Fruit fly (Drosophila melanogaster) whole organism, adult: ENCODE data around the gene CG17260.

Source experiments
- CG33017 ChIP-seq: fragments of 200-800 bp; sonication (Bioruptor generic); optimal IDR thresholded peaks from 2 replicates; lab custom pipeline; 2018; ENCODE audit warnings: missing biosample characterization, mild to moderate bottlenecking, missing genetic modification characterization, moderate library complexity
- CG7101 ChIP-seq: fragments of 200-800 bp; sonication (Bioruptor generic); optimal IDR thresholded peaks from 2 replicates; lab custom pipeline; 2018; ENCODE audit warnings: missing biosample characterization, mild to moderate bottlenecking, missing genetic modification characterization, moderate library complexity
- Mnt ChIP-seq: fragments of 200-800 bp; sonication (Bioruptor generic); optimal IDR thresholded peaks from 2 replicates; lab custom pipeline; 2016; ENCODE audit warnings: missing biosample characterization, mild to moderate bottlenecking, missing genetic modification characterization
- kay ChIP-seq: fragments of 200-800 bp; sonication (Bioruptor generic); peaks from one replicate; lab custom pipeline; 2016; ENCODE audit warnings: missing biosample characterization, missing genetic modification characterization, borderline replicate concordance
- pad ChIP-seq: fragments of 200-800 bp; sonication (Bioruptor generic); optimal IDR thresholded peaks from 3 replicates; lab custom pipeline; 2017; ENCODE audit warnings: missing biosample characterization, missing genetic modification characterization, mild to moderate bottlenecking, moderate library complexity, missing genetic modification reagents
- tj ChIP-seq: fragments of 200-800 bp; sonication (Bioruptor generic); optimal IDR thresholded peaks from 3 replicates; lab custom pipeline; 2017; ENCODE audit warnings: missing biosample characterization, mild to moderate bottlenecking, missing genetic modification characterization, moderate library complexity

DNA sequence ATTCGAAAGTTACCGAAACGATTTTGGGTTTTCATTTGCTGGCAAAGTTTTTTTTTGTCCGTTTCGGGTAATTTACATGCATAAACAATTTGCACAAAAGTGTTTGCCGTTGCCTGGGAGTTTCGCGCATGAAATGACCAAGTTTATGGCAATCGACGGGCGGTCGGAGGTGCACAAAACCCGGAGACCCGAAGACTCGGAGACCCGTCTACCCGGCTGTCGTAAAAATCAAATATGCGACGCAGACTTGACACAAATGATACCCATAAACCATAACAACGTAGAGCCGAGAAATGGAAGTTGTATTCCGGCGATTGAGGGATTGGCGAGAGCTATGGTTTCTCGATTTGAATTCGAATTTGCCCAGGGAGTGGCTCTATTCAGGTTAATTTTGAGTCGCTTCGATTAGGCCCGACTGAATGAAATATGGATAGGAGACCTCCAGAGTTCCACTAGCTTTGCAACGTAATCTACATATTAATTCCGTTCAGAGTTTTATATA is 30.1 kb upstream of the CG17260 start:
- TF ChIP-seq CG7101 (tag; lab: Kevin White, UChicago) (no peak), tj (GFP tag; lab: Kevin White, UChicago) (no peak), CG33017 (tag; lab: Kevin White, UChicago) (no peak), kay (GFP tag; lab: Kevin White, UChicago) (no peak), pad (GFP tag; lab: Kevin White, UChicago) (no peak), Mnt (GFP tag; lab: Kevin White, UChicago) (no peak)
